Worm (Caenorhabditis elegans): ENCODE measurements around the gene pqn-8.

ce11 chrIII:10016413-10017051 is 18.7 kb upstream of the pqn-8 start, which contains the start of gene rgs-1:
- TF ChIP-seq ets-7 (tag; optimal IDR thresholded peaks at IDR 0.05) (no peak), sea-1 (GFP tag; conservative IDR thresholded peaks at IDR 0.05) (no peak), hmg-4 (GFP tag; optimal IDR thresholded peaks at IDR 0.05) (no peak), flt-1 (GFP tag; IDR thresholded peaks at IDR 0.05) (no peak), hmbx-1 (tag; optimal IDR thresholded peaks at IDR 0.05) (no peak), ceh-13 (GFP tag; optimal IDR thresholded peaks at IDR 0.05) (no peak), ama-1 (optimal IDR thresholded peaks at IDR 0.05) (no peak), hnd-1 (tag; optimal IDR thresholded peaks at IDR 0.05) (no peak), B0310.2 (tag; optimal IDR thresholded peaks at IDR 0.05) (no peak), ceh-36 (tag; optimal IDR thresholded peaks at IDR 0.05) (no peak), tbx-37 (GFP tag; conservative IDR thresholded peaks at IDR 0.05) (no peak), pes-1 (GFP tag; IDR thresholded peaks at IDR 0.05) (no peak), tra-4 (tag; optimal IDR thresholded peaks at IDR 0.05) (no peak)
